Worm (Caenorhabditis elegans) whole organism, late embryonic: ENCODE results near the gene F53B3.5.

ENCODE experiments used
- F13H6.1 ChIP-seq: sonication (generic microtip); optimal IDR thresholded peaks from 2 replicates; lab custom pipeline; 2016; ENCODE audit warnings: missing genetic modification characterization, missing compliant biosample characterization
- Y22D7AL.16 ChIP-seq: sonication (generic microtip); optimal IDR thresholded peaks from 2 replicates; lab custom pipeline; 2016; ENCODE audit warnings: missing genetic modification characterization, missing compliant biosample characterization
- ceh-14 ChIP-seq: sonication (generic microtip); optimal IDR thresholded peaks from 2 replicates; lab custom pipeline; 2016; ENCODE audit warnings: missing genotype, missing genetic modification characterization, missing compliant biosample characterization
- ceh-19 ChIP-seq: fragments of 200-800 bp; sonication (Bioruptor generic); optimal IDR thresholded peaks from 2 replicates; lab custom pipeline; 2018; ENCODE audit warnings: mild to moderate bottlenecking, missing genetic modification characterization, missing compliant biosample characterization
- ceh-30 ChIP-seq: fragments of 150-350 bp; optimal IDR thresholded peaks from 2 replicates; lab custom pipeline; 2014; ENCODE audit warnings: missing biosample characterization, missing genetic modification characterization
- ceh-31 ChIP-seq: sonication (generic microtip); optimal IDR thresholded peaks from 2 replicates; lab custom pipeline; 2016; ENCODE audit warnings: missing genetic modification characterization, missing compliant biosample characterization
- ceh-34 ChIP-seq: sonication (generic microtip); optimal IDR thresholded peaks from 2 replicates; lab custom pipeline; 2016; ENCODE audit warnings: mild to moderate bottlenecking, missing genetic modification characterization, missing compliant biosample characterization
- ceh-45 ChIP-seq: fragments of 200-800 bp; sonication (Bioruptor generic); IDR thresholded peaks from 2 replicates; pipeline ENCODE4 v1.3.6; 2022; ENCODE audit warnings: missing genetic modification reagents, missing genetic modification characterization, missing compliant biosample characterization
- ceh-6 ChIP-seq: fragments of 200-800 bp; sonication (Bioruptor generic); optimal IDR thresholded peaks from 2 replicates; lab custom pipeline; 2018; ENCODE audit warnings: mild to moderate bottlenecking, missing genetic modification characterization, missing compliant biosample characterization
- ceh-9 ChIP-seq: sonication (generic microtip); optimal IDR thresholded peaks from 2 replicates; lab custom pipeline; 2016; ENCODE audit warnings: mild to moderate bottlenecking, missing genetic modification characterization, inconsistent platforms, missing compliant biosample characterization
- che-1 ChIP-seq: sonication (generic microtip); optimal IDR thresholded peaks from 2 replicates; lab custom pipeline; 2016; ENCODE audit warnings: mild to moderate bottlenecking, missing genetic modification characterization, missing compliant biosample characterization
- elt-2 ChIP-seq: sonication (generic microtip); optimal IDR thresholded peaks from 2 replicates; lab custom pipeline; 2016; ENCODE audit warnings: missing genetic modification reagents, missing genetic modification characterization, missing compliant biosample characterization
- fax-1 ChIP-seq: sonication (generic microtip); optimal IDR thresholded peaks from 2 replicates; lab custom pipeline; 2016; ENCODE audit warnings: missing genotype, missing genetic modification characterization, missing compliant biosample characterization
- fkh-6 ChIP-seq: sonication (generic microtip); optimal IDR thresholded peaks from 2 replicates; lab custom pipeline; 2016; ENCODE audit warnings: missing genetic modification characterization, missing compliant biosample characterization
- hlh-15 ChIP-seq: sonication (generic microtip); optimal IDR thresholded peaks from 2 replicates; lab custom pipeline; 2016; ENCODE audit warnings: missing genetic modification characterization, missing compliant biosample characterization
- hlh-30 ChIP-seq: sonication (generic microtip); optimal IDR thresholded peaks from 2 replicates; lab custom pipeline; 2017; ENCODE audit warnings: antibody characterized with exemption, missing genetic modification characterization, missing compliant biosample characterization; ENCODE audit not compliant: insufficient read depth
- lin-11 ChIP-seq: fragments of 200-800 bp; sonication (Bioruptor generic); optimal IDR thresholded peaks from 2 replicates; lab custom pipeline; 2018; ENCODE audit warnings: mild to moderate bottlenecking, missing genetic modification characterization, missing compliant biosample characterization
- madf-2 ChIP-seq: sonication (generic microtip); optimal IDR thresholded peaks from 2 replicates; lab custom pipeline; 2017; ENCODE audit warnings: missing genetic modification characterization, missing compliant biosample characterization
- mec-3 ChIP-seq: sonication (generic microtip); optimal IDR thresholded peaks from 2 replicates; lab custom pipeline; 2016; ENCODE audit warnings: borderline replicate concordance, missing genetic modification characterization, missing compliant biosample characterization
- nfya-1 ChIP-seq: sonication (generic microtip); optimal IDR thresholded peaks from 2 replicates; lab custom pipeline; 2017; ENCODE audit warnings: missing genetic modification characterization, mild to moderate bottlenecking, missing compliant biosample characterization, antibody characterized with exemption, moderate library complexity
- nhr-11 ChIP-seq: fragments of 150-350 bp; optimal IDR thresholded peaks from 2 replicates; lab custom pipeline; 2014; ENCODE audit warnings: missing biosample characterization, missing genetic modification characterization
- npax-4 ChIP-seq: sonication (generic microtip); optimal IDR thresholded peaks from 2 replicates; lab custom pipeline; 2016; ENCODE audit warnings: missing genetic modification characterization, missing compliant biosample characterization
- pag-3 ChIP-seq: sonication (generic microtip); optimal IDR thresholded peaks from 2 replicates; lab custom pipeline; 2016; ENCODE audit warnings: missing compliant biosample characterization, missing genetic modification characterization, borderline replicate concordance
- pat-9 ChIP-seq: fragments of 200-800 bp; sonication (Bioruptor generic); optimal IDR thresholded peaks from 2 replicates; lab custom pipeline; 2018; ENCODE audit warnings: mild to moderate bottlenecking, missing genetic modification characterization, moderate library complexity, missing compliant biosample characterization
- pha-4 ChIP-seq: fragments of 150-350 bp; optimal IDR thresholded peaks from 2 replicates; lab custom pipeline; 2018; ENCODE audit warnings: missing biosample characterization, missing genetic modification reagents, missing genetic modification characterization
- pros-1 ChIP-seq: fragments of 150-350 bp; optimal IDR thresholded peaks from 2 replicates; lab custom pipeline; 2014; ENCODE audit warnings: missing biosample characterization, missing genetic modification reagents, missing genetic modification characterization
- ref-2 ChIP-seq: sonication (generic microtip); optimal IDR thresholded peaks from 2 replicates; lab custom pipeline; 2016; ENCODE audit warnings: missing genetic modification characterization, missing compliant biosample characterization
- rnt-1 ChIP-seq: sonication (generic microtip); optimal IDR thresholded peaks from 2 replicates; lab custom pipeline; 2016; ENCODE audit warnings: missing genetic modification characterization, missing compliant biosample characterization
- sdc-2 ChIP-seq: sonication (generic microtip); optimal IDR thresholded peaks from 2 replicates; lab custom pipeline; 2016; ENCODE audit warnings: missing genotype, missing genetic modification characterization, missing compliant biosample characterization
- tbx-2 ChIP-seq: sonication (generic microtip); optimal IDR thresholded peaks from 2 replicates; lab custom pipeline; 2016; ENCODE audit warnings: missing genetic modification characterization, missing compliant biosample characterization
- ttx-3 ChIP-seq: sonication (generic microtip); optimal IDR thresholded peaks from 2 replicates; lab custom pipeline; 2016; ENCODE audit warnings: missing genetic modification reagents, missing genetic modification characterization, missing compliant biosample characterization
- unc-42 ChIP-seq: sonication (generic microtip); optimal IDR thresholded peaks from 2 replicates; lab custom pipeline; 2016; ENCODE audit warnings: missing genotype, missing genetic modification characterization, missing compliant biosample characterization
- unc-55 ChIP-seq: sonication (generic microtip); optimal IDR thresholded peaks from 2 replicates; lab custom pipeline; 2017; ENCODE audit warnings: missing biosample characterization, missing genetic modification reagents, missing genetic modification characterization
- ztf-16 ChIP-seq: sonication (generic microtip); optimal IDR thresholded peaks from 2 replicates; lab custom pipeline; 2017; ENCODE audit warnings: missing genetic modification characterization, missing compliant biosample characterization

Gene F53B3.5

ce11 chrX:2879529-2880265 lies at the start of gene F53B3.5:
TSS of gene F53B3.5 (minus strand) at chrX:2879579.
- TF ChIP-seq che-1 (tag; lab: Kevin White, UChicago): peak; percentile 9
- no peak for TF ChIP-seq unc-42 (tag; lab: Kevin White, UChicago)
- peak; percentile 47 for TF ChIP-seq ztf-16 (tag; lab: Kevin White, UChicago)
- TF ChIP-seq pha-4 (tag; lab: Kevin White, UChicago): no peak
- TF ChIP-seq ceh-6 (GFP tag; lab: Kevin White, UChicago): no peak
- no peak for TF ChIP-seq ceh-14 (tag; lab: Kevin White, UChicago)
- peak; percentile 53 for TF ChIP-seq pros-1
- TF ChIP-seq fkh-6: peak; percentile 21
- TF ChIP-seq pag-3 (tag; lab: Kevin White, UChicago): no peak
- TF ChIP-seq ceh-34 (tag; lab: Kevin White, UChicago): peak; percentile 35
- no peak for TF ChIP-seq ceh-30
- peak; percentile 31 for TF ChIP-seq sdc-2 (tag; lab: Kevin White, UChicago)
- TF ChIP-seq hlh-15 (tag; lab: Kevin White, UChicago): no peak
- TF ChIP-seq ttx-3 (tag; lab: Kevin White, UChicago): no peak
- peak; percentile 11 for TF ChIP-seq tbx-2 (tag; lab: Kevin White, UChicago)
- peak; percentile 12 for TF ChIP-seq ref-2 (tag; lab: Kevin White, UChicago)
- TF ChIP-seq npax-4: no peak
- TF ChIP-seq hlh-30 (tag; lab: Kevin White, UChicago): peak; percentile 50
- TF ChIP-seq madf-2 (tag; lab: Kevin White, UChicago): no peak
- TF ChIP-seq lin-11 (tag; lab: Kevin White, UChicago): no peak
- peak; percentile 42 for TF ChIP-seq nfya-1

ce11 chrX:2928089-2928488 lies 48.7 kb upstream of the F53B3.5 start:
- TF ChIP-seq unc-55 (GFP tag; lab: Kevin White, UChicago) (peak; percentile 30), ceh-19 (GFP tag; lab: Kevin White, UChicago) (no peak)

- TF ChIP-seq Y22D7AL.16: no peak
- peak; percentile 40 for TF ChIP-seq unc-42 (tag; lab: Kevin White, UChicago)
Observed at ce11 chrX:2927576-2927975, 48.2 kb upstream of the F53B3.5 start.

ce11 chrX:2925950-2926349 lies 46.6 kb upstream of the F53B3.5 start:
- TF ChIP-seq pat-9 (no peak), F13H6.1 (tag; lab: Kevin White, UChicago) (no peak), fax-1 (no peak), ceh-30 (no peak), lin-11 (tag; lab: Kevin White, UChicago) (no peak), ttx-3 (tag; lab: Kevin White, UChicago) (no peak), nhr-11 (tag; lab: Kevin White, UChicago) (no peak), mec-3 (no peak), ceh-9 (no peak), ceh-34 (tag; lab: Kevin White, UChicago) (no peak), ceh-45 (GFP tag; lab: Robert Waterston, UW) (no peak), Y22D7AL.16 (no peak), unc-42 (tag; lab: Kevin White, UChicago) (peak; percentile 89), ceh-31 (tag; lab: Kevin White, UChicago) (peak; percentile 42), rnt-1 (tag; lab: Kevin White, UChicago) (no peak), pros-1 (no peak)

ce11 chrX:2924438-2924837 lies 45.1 kb upstream of the F53B3.5 start:
- no peak for TF ChIP-seq elt-2 (tag; lab: Kevin White, UChicago)
- TF ChIP-seq ztf-16 (tag; lab: Kevin White, UChicago): no peak
- peak; percentile 31 for TF ChIP-seq unc-55 (GFP tag; lab: Kevin White, UChicago)
- peak; percentile 79 for TF ChIP-seq unc-42 (tag; lab: Kevin White, UChicago)
- no peak for TF ChIP-seq madf-2 (tag; lab: Kevin White, UChicago)
- TF ChIP-seq rnt-1 (tag; lab: Kevin White, UChicago): no peak
- TF ChIP-seq ceh-14 (tag; lab: Kevin White, UChicago): peak; percentile 5
- peak; percentile 7 for TF ChIP-seq ceh-31 (tag; lab: Kevin White, UChicago)
